Fruit fly (Drosophila melanogaster): ENCODE data around the gene CG11380.

DNA sequence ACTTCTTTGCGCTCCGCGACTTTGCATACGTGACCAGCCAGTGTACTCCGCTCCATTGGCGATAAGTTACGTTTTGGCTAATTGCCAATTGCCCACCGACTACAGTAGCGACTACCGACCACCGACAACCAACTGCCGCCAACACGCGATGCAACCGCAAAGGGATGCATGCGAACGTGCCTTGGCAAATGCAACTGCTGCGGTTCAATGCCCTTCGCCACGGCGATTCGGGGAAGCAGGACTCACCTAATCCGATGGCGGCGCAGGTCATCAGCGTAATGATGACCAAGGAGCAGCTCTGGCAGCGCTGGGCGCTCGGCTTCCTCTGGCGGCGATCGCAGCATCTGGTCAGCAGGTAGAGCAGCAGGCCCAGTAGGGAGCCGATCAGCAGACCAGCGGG, 34.8 kb downstream of the CG11380 start:
- no peak for TF ChIP-seq CTCF (optimal IDR thresholded peaks at IDR 0.05)
- TF ChIP-seq CG8478 (optimal IDR thresholded peaks at IDR 0.05), result no peak

Measured in S2 (cell line).